Worm (Caenorhabditis elegans) whole organism, L2 larva: ENCODE results near the gene gln-1.

Source experiments
- C34F6.9 ChIP-seq: fragments of 150-350 bp; optimal IDR thresholded peaks from 2 replicates; lab custom pipeline; 2014; ENCODE audit warnings: missing biosample characterization, missing genetic modification characterization
- R02D3.7 ChIP-seq: fragments of 150-350 bp; optimal IDR thresholded peaks from 2 replicates; lab custom pipeline; 2014; ENCODE audit warnings: missing biosample characterization, missing genetic modification characterization
- ZK546.5 ChIP-seq: sonication (generic microtip); optimal IDR thresholded peaks from 2 replicates; lab custom pipeline; 2017; ENCODE audit warnings: missing biosample characterization, missing genetic modification characterization
- alr-1 ChIP-seq: fragments of 150-350 bp; optimal IDR thresholded peaks from 2 replicates; lab custom pipeline; 2014; ENCODE audit warnings: missing biosample characterization, missing genetic modification characterization
- aly-2 ChIP-seq: fragments of 150-350 bp; optimal IDR thresholded peaks from 2 replicates; lab custom pipeline; 2014; ENCODE audit warnings: missing biosample characterization, missing genetic modification characterization
- blmp-1 ChIP-seq: sonication (generic microtip); optimal IDR thresholded peaks from 2 replicates; lab custom pipeline; 2017; ENCODE audit warnings: missing genetic modification characterization, mild to moderate bottlenecking, missing compliant biosample characterization, antibody characterized with exemption, moderate library complexity; ENCODE audit not compliant: insufficient read depth
- ceh-16 ChIP-seq: fragments of 150-350 bp; optimal IDR thresholded peaks from 2 replicates; lab custom pipeline; 2014; ENCODE audit warnings: missing biosample characterization, missing genetic modification characterization
- ceh-82 ChIP-seq: fragments of 150-350 bp; optimal IDR thresholded peaks from 2 replicates; lab custom pipeline; 2014; ENCODE audit warnings: missing biosample characterization, missing genetic modification characterization
- crh-2 ChIP-seq: sonication (generic microtip); optimal IDR thresholded peaks from 2 replicates; lab custom pipeline; 2017; ENCODE audit warnings: missing biosample characterization, missing genetic modification characterization
- dmd-4 ChIP-seq: sonication (generic microtip); optimal IDR thresholded peaks from 2 replicates; lab custom pipeline; 2017; ENCODE audit warnings: missing biosample characterization, missing genetic modification characterization
- egl-27 ChIP-seq: sonication (generic microtip); optimal IDR thresholded peaks from 3 replicates; lab custom pipeline; 2017; ENCODE audit warnings: missing biosample characterization, missing genetic modification reagents, missing genetic modification characterization
- elt-1 ChIP-seq: fragments of 150-350 bp; optimal IDR thresholded peaks from 2 replicates; lab custom pipeline; 2014; ENCODE audit warnings: missing biosample characterization, missing genetic modification characterization
- elt-3 ChIP-seq: sonication (generic microtip); optimal IDR thresholded peaks from 2 replicates; lab custom pipeline; 2017; ENCODE audit warnings: missing biosample characterization, missing genetic modification characterization
- fos-1 ChIP-seq: fragments of 150-350 bp; optimal IDR thresholded peaks from 2 replicates; lab custom pipeline; 2014; ENCODE audit warnings: missing biosample characterization, missing genetic modification characterization
- lin-11 ChIP-seq: fragments of 150-350 bp; sonication (generic microtip); optimal IDR thresholded peaks from 2 replicates; lab custom pipeline; 2014; ENCODE audit warnings: missing biosample characterization, missing genetic modification characterization, inconsistent platforms, mixed read lengths
- lin-13 ChIP-seq: fragments of 150-350 bp; optimal IDR thresholded peaks from 2 replicates; lab custom pipeline; 2014; ENCODE audit warnings: missing biosample characterization, missing genetic modification reagents, missing genetic modification characterization
- mab-5 ChIP-seq: fragments of 150-350 bp; optimal IDR thresholded peaks from 2 replicates; lab custom pipeline; 2014; ENCODE audit warnings: missing biosample characterization, missing genetic modification characterization
- mdl-1 ChIP-seq, 2 experiments: fragments of 150-350 bp in 1 of 2; sonication (generic microtip) in 1 of 2; optimal IDR thresholded peaks; 2 replicates each; lab custom pipeline; 2017; ENCODE audit warnings: missing biosample characterization in 2 of 2, missing genetic modification characterization in 2 of 2
- nhr-12 ChIP-seq: fragments of 150-350 bp; optimal IDR thresholded peaks from 2 replicates; lab custom pipeline; 2014; ENCODE audit warnings: missing biosample characterization, missing genetic modification characterization
- nhr-129 ChIP-seq: fragments of 150-350 bp; optimal IDR thresholded peaks from 2 replicates; lab custom pipeline; 2014; ENCODE audit warnings: missing biosample characterization, missing genetic modification characterization
- nhr-21 ChIP-seq: fragments of 150-350 bp; optimal IDR thresholded peaks from 2 replicates; lab custom pipeline; 2014; ENCODE audit warnings: missing biosample characterization, missing genetic modification characterization
- nhr-23 ChIP-seq: fragments of 150-350 bp; optimal IDR thresholded peaks from 2 replicates; lab custom pipeline; 2014; ENCODE audit warnings: missing biosample characterization, missing genetic modification reagents, missing genetic modification characterization
- nhr-237 ChIP-seq: fragments of 150-350 bp; optimal IDR thresholded peaks from 2 replicates; lab custom pipeline; 2014; ENCODE audit warnings: missing biosample characterization, missing genetic modification characterization
- nhr-25 ChIP-seq: fragments of 150-350 bp; sonication (generic microtip); optimal IDR thresholded peaks from 3 replicates; lab custom pipeline; 2014; ENCODE audit warnings: missing biosample characterization, missing genetic modification characterization
- nhr-6 ChIP-seq: fragments of 150-350 bp; optimal IDR thresholded peaks from 2 replicates; lab custom pipeline; 2014; ENCODE audit warnings: missing biosample characterization, missing genetic modification characterization
- nhr-77 ChIP-seq: fragments of 150-350 bp; optimal IDR thresholded peaks from 2 replicates; lab custom pipeline; 2014; ENCODE audit warnings: missing biosample characterization, missing genetic modification characterization
- peb-1 ChIP-seq: fragments of 150-350 bp; optimal IDR thresholded peaks from 2 replicates; lab custom pipeline; 2014; ENCODE audit warnings: missing biosample characterization, missing genetic modification characterization
- skn-1 ChIP-seq: sonication (generic microtip); optimal IDR thresholded peaks from 2 replicates; lab custom pipeline; 2017; ENCODE audit warnings: missing biosample characterization, missing genetic modification characterization
- sma-3 ChIP-seq: sonication (generic microtip); optimal IDR thresholded peaks from 2 replicates; lab custom pipeline; 2016; ENCODE audit warnings: missing genetic modification reagents, missing genetic modification characterization, missing compliant biosample characterization
- sma-9 ChIP-seq, 2 experiments: fragments of 150-350 bp in 1 of 2; sonication (generic microtip) in 1 of 2; optimal IDR thresholded peaks; 2 replicates each; lab custom pipeline; 2014 to 2016; ENCODE audit warnings: missing genetic modification characterization in 2 of 2, mild to moderate bottlenecking in 1 of 2, missing biosample characterization in 1 of 2, missing compliant biosample characterization in 1 of 2, missing genetic modification reagents in 1 of 2, moderate library complexity in 1 of 2
- snpc-4 ChIP-seq: fragments of 150-350 bp; optimal IDR thresholded peaks from 2 replicates; lab custom pipeline; 2014; ENCODE audit warnings: missing biosample characterization, missing genetic modification characterization
- unc-39 ChIP-seq: fragments of 150-350 bp; optimal IDR thresholded peaks from 2 replicates; lab custom pipeline; 2014; ENCODE audit warnings: missing biosample characterization, missing genetic modification characterization
- unc-55 ChIP-seq: fragments of 150-350 bp; sonication (generic microtip); optimal IDR thresholded peaks from 3 replicates; lab custom pipeline; 2014; ENCODE audit warnings: missing biosample characterization, missing genetic modification reagents, missing genetic modification characterization
- unc-62 ChIP-seq: fragments of 150-350 bp; optimal IDR thresholded peaks from 2 replicates; lab custom pipeline; 2014; ENCODE audit warnings: missing biosample characterization, missing genetic modification reagents, missing genetic modification characterization
- zag-1 ChIP-seq: fragments of 150-350 bp; optimal IDR thresholded peaks from 2 replicates; lab custom pipeline; 2014; ENCODE audit warnings: missing biosample characterization, missing genetic modification characterization
- ztf-1 ChIP-seq: fragments of 200-800 bp; sonication (Bioruptor generic); conservative IDR thresholded peaks from 2 replicates; pipeline ENCODE4 v1.3.6; 2022; ENCODE audit warnings: missing genetic modification characterization, missing compliant biosample characterization

gln-1 gene

ce11 chrX:6100395-6101099 lies 42.5 kb downstream of the gln-1 start:
- TF ChIP-seq zag-1 (tag; lab: Kevin White, UChicago) (no peak), nhr-25 (peak; percentile 48), nhr-6 (tag; lab: Kevin White, UChicago) (no peak), unc-55 (no peak), ceh-82 (tag; lab: Kevin White, UChicago) (no peak), nhr-237 (tag; lab: Kevin White, UChicago) (no peak), nhr-77 (tag; lab: Kevin White, UChicago) (no peak), C34F6.9 (no peak), R02D3.7 (no peak), skn-1 (tag; lab: Kevin White, UChicago) (no peak), blmp-1 (tag; lab: Kevin White, UChicago) (peak; percentile 16), ztf-1 (GFP tag; lab: Robert Waterston, UW) (no peak), nhr-21 (tag; lab: Kevin White, UChicago) (no peak), fos-1 (tag; lab: Kevin White, UChicago) (peak; percentile 65), alr-1 (no peak), unc-39 (tag; lab: Kevin White, UChicago) (no peak), mdl-1 (tag; optimal IDR thresholded peaks at IDR 0.05; lab: Kevin White, UChicago) (no peak), ZK546.5 (tag; lab: Kevin White, UChicago) (no peak), aly-2 (no peak), egl-27 (no peak), unc-62 (GFP tag; lab: Kevin White, UChicago) (no peak), elt-1 (tag; lab: Kevin White, UChicago) (no peak), nhr-129 (tag; lab: Kevin White, UChicago) (no peak)

DNA sequence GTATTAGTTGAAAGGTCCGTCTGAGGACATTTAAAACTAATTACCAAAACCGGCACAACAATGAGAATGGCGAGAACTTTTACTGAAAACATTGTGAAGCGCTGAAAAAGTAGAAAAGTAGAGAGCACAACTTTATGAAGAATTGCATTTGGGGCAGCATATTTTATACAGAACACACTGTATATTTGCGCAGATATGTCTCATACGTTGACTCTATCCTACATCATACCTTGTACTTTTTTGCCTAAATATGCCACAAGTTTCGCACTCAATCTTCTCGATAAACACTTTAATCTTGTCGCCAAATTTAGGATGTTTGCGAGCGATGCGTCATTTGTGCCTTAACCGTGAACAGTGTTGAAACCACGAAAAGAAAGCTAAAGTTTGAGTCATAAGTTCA lies 45.2 kb downstream of the gln-1 start, which contains the start of gene C15H9.11:
C15H9.11 (minus strand) TSS at position 101 of the 400 bp plus-strand sequence.
- TF ChIP-seq fos-1 (tag; lab: Kevin White, UChicago) (no peak), C34F6.9 (no peak), crh-2 (no peak), dmd-4 (tag; lab: Kevin White, UChicago) (no peak), zag-1 (tag; lab: Kevin White, UChicago) (no peak), peb-1 (no peak), unc-39 (tag; lab: Kevin White, UChicago) (no peak), nhr-129 (tag; lab: Kevin White, UChicago) (no peak), ceh-16 (no peak), mab-5 (no peak), unc-62 (GFP tag; lab: Kevin White, UChicago) (no peak), elt-3 (tag; lab: Kevin White, UChicago) (no peak), nhr-23 (tag; lab: Kevin White, UChicago) (no peak), nhr-77 (tag; lab: Kevin White, UChicago) (no peak), lin-13 (GFP tag; lab: Kevin White, UChicago) (no peak), alr-1 (no peak), nhr-6 (tag; lab: Kevin White, UChicago) (no peak)

- TF ChIP-seq nhr-129 (tag; lab: Kevin White, UChicago) (no peak), unc-39 (tag; lab: Kevin White, UChicago) (no peak), ceh-16 (no peak), sma-9 (GFP tag; optimal IDR thresholded peaks at IDR 0.05; lab: Kevin White, UChicago) (no peak), sma-9 (tag; optimal IDR thresholded peaks at IDR 0.05; lab: Kevin White, UChicago) (no peak), sma-3 (GFP tag; lab: Kevin White, UChicago) (no peak), blmp-1 (tag; lab: Kevin White, UChicago) (no peak), nhr-77 (tag; lab: Kevin White, UChicago) (no peak), mab-5 (no peak), nhr-12 (no peak), R02D3.7 (no peak), nhr-21 (tag; lab: Kevin White, UChicago) (no peak), unc-55 (no peak), ceh-82 (tag; lab: Kevin White, UChicago) (no peak), alr-1 (no peak), lin-11 (no peak), elt-1 (tag; lab: Kevin White, UChicago) (no peak), skn-1 (tag; lab: Kevin White, UChicago) (no peak), ztf-1 (GFP tag; lab: Robert Waterston, UW) (no peak), snpc-4 (tag; lab: Kevin White, UChicago) (no peak)
Measured at ce11 chrX:6107962-6108361, 49.9 kb downstream of the gln-1 start.
